5 fruit fly cellular contexts compared by ENCODE assay signal in the genomic region with DNA sequence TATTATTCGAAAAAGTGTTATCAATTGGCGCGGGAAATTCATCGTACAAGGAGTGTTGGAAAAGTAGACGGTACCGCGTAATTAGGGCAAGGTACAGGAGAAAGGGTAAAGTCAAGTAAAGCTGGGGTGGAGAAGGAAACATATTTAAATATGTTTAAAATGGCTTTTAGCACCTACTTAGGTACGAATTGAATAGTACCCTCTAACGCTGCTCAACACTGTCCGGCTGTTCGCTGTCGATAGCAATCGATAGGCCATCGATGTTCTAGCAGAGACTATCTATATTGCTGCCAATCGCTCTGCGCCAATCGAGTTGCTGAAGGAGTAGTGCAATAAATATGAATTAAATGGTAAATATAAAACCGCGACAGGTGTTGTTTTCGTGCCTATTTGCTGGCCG.
TF ChIP-seq lines count a peak whose summit lies in the region.

Gene X11L (plus strand): TSS at position 279 of the 400 bp plus-strand sequence.

TF ChIP-seq in whole organism, adult, 20 proteins besides CTCF, POLR2A, EP300 and RAD21 (continued from another document):
- no peak for TF ChIP-seq Clk (GFP tag; optimal IDR thresholded peaks at IDR 0.05; lab: Kevin White, UChicago)
- TF ChIP-seq CG1620 (GFP tag; optimal IDR thresholded peaks at IDR 0.05; lab: Kevin White, UChicago): peak; percentile 86
- peak; percentile 61 for TF ChIP-seq CG14711 (tag; optimal IDR thresholded peaks at IDR 0.05; lab: Kevin White, UChicago)
TF ChIP-seq in whole organism, adult: peak in this region for 16.

TF ChIP-seq in whole organism, embryonic, 481 proteins besides CTCF, POLR2A, EP300 and RAD21 (continued from another document and continues in another):
- TF ChIP-seq cad (GFP tag; optimal IDR thresholded peaks at IDR 0.05; lab: Kevin White, UChicago) (no peak), grn (GFP tag; optimal IDR thresholded peaks at IDR 0.05; lab: Kevin White, UChicago) (no peak), D (optimal IDR thresholded peaks at IDR 0.05; lab: Kevin White, UChicago) (no peak), D (GFP tag; optimal IDR thresholded peaks at IDR 0.05; lab: Kevin White, UChicago) (peak; percentile 26), Tbp (GFP tag; optimal IDR thresholded peaks at IDR 0.05; lab: Kevin White, UChicago) (no peak), CG9932 (GFP tag; IDR thresholded peaks at IDR 0.05; lab: Robert Waterston, UW) (peak; percentile 85), yki (optimal IDR thresholded peaks at IDR 0.05; lab: Kevin White, UChicago) (no peak), cato (GFP tag; optimal IDR thresholded peaks at IDR 0.05; lab: Kevin White, UChicago; ENCODE audit: borderline replicate concordance) (peak; percentile 37), jumu (GFP tag; optimal IDR thresholded peaks at IDR 0.05; lab: Kevin White, UChicago) (peak; percentile 76), CG13424 (tag; optimal IDR thresholded peaks at IDR 0.05; lab: Kevin White, UChicago) (peak; percentile 34), mld (GFP tag; IDR thresholded peaks at IDR 0.05; lab: Robert Waterston, UW; ENCODE audit: partially characterized antibody) (peak; percentile 75; the same call in 1 of the 3 replicates), sr (GFP tag; IDR thresholded peaks at IDR 0.05; lab: Robert Waterston, UW) (0 out of 3 replicates have a peak, but pooled peaks have one; percentile 10), Side (GFP tag; optimal IDR thresholded peaks at IDR 0.05; lab: Kevin White, UChicago) (peak; percentile 56), ssp (GFP tag; IDR thresholded peaks at IDR 0.05; lab: Robert Waterston, UW) (peak; percentile 52; the same call in 1 of the 2 replicates), Camta (GFP tag; optimal IDR thresholded peaks at IDR 0.05; lab: Kevin White, UChicago) (peak; percentile 66), Dbx (GFP tag; IDR thresholded peaks at IDR 0.05; lab: Robert Waterston, UW) (peak; percentile 58; the same call in 2 of the 3 replicates), lilli (GFP tag; optimal IDR thresholded peaks at IDR 0.05; lab: Kevin White, UChicago) (peak; percentile 84), pum (GFP tag; optimal IDR thresholded peaks at IDR 0.05; lab: Kevin White, UChicago) (peak; percentile 69), CG12219 (GFP tag; optimal IDR thresholded peaks at IDR 0.05; lab: Kevin White, UChicago) (no peak), CG10274 (GFP tag; optimal IDR thresholded peaks at IDR 0.05; lab: Kevin White, UChicago) (no peak), CG18599 (GFP tag; optimal IDR thresholded peaks at IDR 0.05; lab: Kevin White, UChicago) (no peak), CG17359 (tag; optimal IDR thresholded peaks at IDR 0.05; lab: Kevin White, UChicago) (peak; percentile 38), Hsf (GFP tag; optimal IDR thresholded peaks at IDR 0.05; lab: Kevin White, UChicago) (peak; percentile 77), pho (GFP tag; optimal IDR thresholded peaks at IDR 0.05; lab: Kevin White, UChicago) (peak; percentile 84), fru (optimal IDR thresholded peaks at IDR 0.05; lab: Kevin White, UChicago) (no peak), Opbp (GFP tag; IDR thresholded peaks at IDR 0.05; lab: Robert Waterston, UW; ENCODE audit: partially characterized antibody) (peak; percentile 91), usp (GFP tag; optimal IDR thresholded peaks at IDR 0.05; lab: Kevin White, UChicago) (no peak), CG1792 (GFP tag; optimal IDR thresholded peaks at IDR 0.05; lab: Kevin White, UChicago) (peak; percentile 56), D19B (GFP tag; optimal IDR thresholded peaks at IDR 0.05; lab: Kevin White, UChicago) (peak; percentile 24), CG8478 (optimal IDR thresholded peaks at IDR 0.05; lab: Kevin White, UChicago) (no peak)

TF ChIP-seq in whole organism, prepupa, 60 proteins besides CTCF, POLR2A, EP300 and RAD21 (continued from another document and continues in another):
- TF ChIP-seq CG8632 (GFP tag; optimal IDR thresholded peaks at IDR 0.05; lab: Kevin White, UChicago): no peak
- peak; percentile 44 for TF ChIP-seq CG1621 (tag; optimal IDR thresholded peaks at IDR 0.05; lab: Kevin White, UChicago)
- TF ChIP-seq CG11294 (GFP tag; IDR thresholded peaks at IDR 0.05; lab: Robert Waterston, UW): no peak
- TF ChIP-seq Blimp-1 (GFP tag; optimal IDR thresholded peaks at IDR 0.05; lab: Kevin White, UChicago): peak; percentile 7
- peak; percentile 66 for TF ChIP-seq Hr4 (GFP tag; optimal IDR thresholded peaks at IDR 0.05; lab: Kevin White, UChicago)
- peak; percentile 64 for TF ChIP-seq acj6 (GFP tag; optimal IDR thresholded peaks at IDR 0.05; lab: Kevin White, UChicago)
- TF ChIP-seq Eip78C (GFP tag; lab: Kevin White, UChicago): peak; percentile 93
- peak; percentile 76 for TF ChIP-seq CG6163 (GFP tag; IDR thresholded peaks at IDR 0.05; lab: Robert Waterston, UW)
- peak; percentile 79 for TF ChIP-seq topi (GFP tag; optimal IDR thresholded peaks at IDR 0.05; lab: Kevin White, UChicago)
- peak; percentile 81 for TF ChIP-seq CG31627 (GFP tag; optimal IDR thresholded peaks at IDR 0.05; lab: Kevin White, UChicago)
- peak; percentile 51 for TF ChIP-seq CG8319 (GFP tag; optimal IDR thresholded peaks at IDR 0.05; lab: Kevin White, UChicago)
- peak in 1 of 2 experiments; percentile 59 for TF ChIP-seq ss (GFP tag; optimal IDR thresholded peaks at IDR 0.05; lab: Kevin White, UChicago)
- TF ChIP-seq Sox102F (GFP tag; optimal IDR thresholded peaks at IDR 0.05; lab: Kevin White, UChicago): peak; percentile 73
- no peak for TF ChIP-seq CG8119 (GFP tag; IDR thresholded peaks at IDR 0.05; lab: Robert Waterston, UW)
- TF ChIP-seq cyc (GFP tag; optimal IDR thresholded peaks at IDR 0.05; lab: Kevin White, UChicago): peak; percentile 81
- TF ChIP-seq Sox14 (GFP tag; optimal IDR thresholded peaks at IDR 0.05; lab: Kevin White, UChicago): peak; percentile 68
- peak; percentile 80 for TF ChIP-seq pdm3 (GFP tag; optimal IDR thresholded peaks at IDR 0.05; lab: Kevin White, UChicago)
- TF ChIP-seq svp (GFP tag; lab: Kevin White, UChicago): peak; percentile 73
- no peak for TF ChIP-seq CG6808 (GFP tag; optimal IDR thresholded peaks at IDR 0.05; lab: Kevin White, UChicago)
- TF ChIP-seq OdsH (GFP tag; optimal IDR thresholded peaks at IDR 0.05; lab: Kevin White, UChicago): no peak
- TF ChIP-seq Hr38 (GFP tag; optimal IDR thresholded peaks at IDR 0.05; lab: Kevin White, UChicago): no peak
- TF ChIP-seq Smox (GFP tag; optimal IDR thresholded peaks at IDR 0.05; lab: Kevin White, UChicago): peak; percentile 68
- peak; percentile 34 for TF ChIP-seq Ets96B (tag; optimal IDR thresholded peaks at IDR 0.05; lab: Kevin White, UChicago)
- no peak for TF ChIP-seq CG6854 (GFP tag; optimal IDR thresholded peaks at IDR 0.05; lab: Kevin White, UChicago)
- peak; percentile 73 for TF ChIP-seq vri (GFP tag; optimal IDR thresholded peaks at IDR 0.05; lab: Kevin White, UChicago)
- TF ChIP-seq CG34406 (GFP tag; optimal IDR thresholded peaks at IDR 0.05; lab: Kevin White, UChicago): peak; percentile 39
- TF ChIP-seq salr (GFP tag; optimal IDR thresholded peaks at IDR 0.05; lab: Kevin White, UChicago): peak in 1 of 2 experiments; percentile 38
- TF ChIP-seq CG15336 (GFP tag; IDR thresholded peaks at IDR 0.05; lab: Robert Waterston, UW): 0 out of 2 replicates have a peak, but pooled peaks have one; percentile 25
- TF ChIP-seq CG3032 (tag; optimal IDR thresholded peaks at IDR 0.05; lab: Kevin White, UChicago): peak; percentile 40
- TF ChIP-seq achi (GFP tag; optimal IDR thresholded peaks at IDR 0.05; lab: Kevin White, UChicago): peak; percentile 65
- peak; percentile 44 for TF ChIP-seq Gug (GFP tag; IDR thresholded peaks at IDR 0.05; lab: Robert Waterston, UW)
- no peak for TF ChIP-seq fd59A (GFP tag; optimal IDR thresholded peaks at IDR 0.05; lab: Kevin White, UChicago)

TF ChIP-seq in whole organism, pupa, 21 proteins besides CTCF, POLR2A, EP300 and RAD21 (continued from another document):
- no peak for TF ChIP-seq D1 (tag; optimal IDR thresholded peaks at IDR 0.05; lab: Kevin White, UChicago)

TF ChIP-seq in whole organism, wandering third instar larva, 38 proteins besides CTCF, POLR2A, EP300 and RAD21 (continued from another document):
- TF ChIP-seq h (GFP tag; optimal IDR thresholded peaks at IDR 0.05; lab: Kevin White, UChicago) (peak; percentile 89), ey (GFP tag; optimal IDR thresholded peaks at IDR 0.05; lab: Kevin White, UChicago) (peak; percentile 86), HLH106 (tag; optimal IDR thresholded peaks at IDR 0.05; lab: Kevin White, UChicago) (peak; percentile 63), jim (GFP tag; optimal IDR thresholded peaks at IDR 0.05; lab: Kevin White, UChicago) (no peak), Sp1 (GFP tag; optimal IDR thresholded peaks at IDR 0.05; lab: Kevin White, UChicago) (peak; percentile 56), GATAd (GFP tag; optimal IDR thresholded peaks at IDR 0.05; lab: Kevin White, UChicago) (peak; percentile 31), CG9705 (GFP tag; optimal IDR thresholded peaks at IDR 0.05; lab: Kevin White, UChicago) (peak; percentile 25), CrebA (GFP tag; optimal IDR thresholded peaks at IDR 0.05; lab: Kevin White, UChicago; ENCODE audit: borderline replicate concordance) (no peak), Jra (GFP tag; optimal IDR thresholded peaks at IDR 0.05; lab: Kevin White, UChicago) (peak; percentile 87), Hnf4 (GFP tag; optimal IDR thresholded peaks at IDR 0.05; lab: Kevin White, UChicago) (peak; percentile 91), woc (GFP tag; optimal IDR thresholded peaks at IDR 0.05; lab: Kevin White, UChicago) (peak; percentile 70), sage (GFP tag; optimal IDR thresholded peaks at IDR 0.05; lab: Kevin White, UChicago) (peak; percentile 39), Abd-B (GFP tag; optimal IDR thresholded peaks at IDR 0.05; lab: Kevin White, UChicago) (no peak), N (GFP tag; optimal IDR thresholded peaks at IDR 0.05; lab: Kevin White, UChicago) (no peak), pan (optimal IDR thresholded peaks at IDR 0.05; lab: Kevin White, UChicago) (no peak), lola (GFP tag; optimal IDR thresholded peaks at IDR 0.05; lab: Kevin White, UChicago) (no peak), OdsH (GFP tag; optimal IDR thresholded peaks at IDR 0.05; lab: Kevin White, UChicago) (peak; percentile 83), fru (GFP tag; optimal IDR thresholded peaks at IDR 0.05; lab: Kevin White, UChicago) (peak; percentile 82), usp (GFP tag; optimal IDR thresholded peaks at IDR 0.05; lab: Kevin White, UChicago) (no peak)
